Worm (Caenorhabditis elegans) whole organism, mixed stage, embryonic: ENCODE data around the gene mop-25.2.

Source experiments
- M03D4.4 ChIP-seq: sonication (generic microtip); optimal IDR thresholded peaks from 2 replicates; lab custom pipeline; 2017; ENCODE audit warnings: mild to moderate bottlenecking, missing genetic modification characterization, missing compliant biosample characterization
- blmp-1 ChIP-seq: fragments of 150-350 bp; optimal IDR thresholded peaks from 2 replicates; lab custom pipeline; 2014; ENCODE audit warnings: missing biosample characterization, missing genetic modification characterization
- ceh-39 ChIP-seq: fragments of 150-350 bp; optimal IDR thresholded peaks from 2 replicates; lab custom pipeline; 2014; ENCODE audit warnings: missing biosample characterization, missing genetic modification characterization
- ceh-43 ChIP-seq: fragments of 200-800 bp; sonication (Bioruptor generic); optimal IDR thresholded peaks from 2 replicates; lab custom pipeline; 2018; ENCODE audit warnings: mild to moderate bottlenecking, missing genetic modification characterization, moderate library complexity, missing compliant biosample characterization
- ceh-83 ChIP-seq: fragments of 200-800 bp; sonication (Bioruptor generic); optimal IDR thresholded peaks from 2 replicates; lab custom pipeline; 2018; ENCODE audit warnings: mild to moderate bottlenecking, missing genetic modification characterization, missing compliant biosample characterization
- ces-1 ChIP-seq: fragments of 150-350 bp; optimal IDR thresholded peaks from 2 replicates; lab custom pipeline; 2014; ENCODE audit warnings: missing biosample characterization, missing genetic modification reagents, missing genetic modification characterization
- drap-1 ChIP-seq: fragments of 200-800 bp; sonication (Bioruptor generic); optimal IDR thresholded peaks from 3 replicates; lab custom pipeline; 2018; ENCODE audit warnings: mild to moderate bottlenecking, missing genetic modification characterization, missing compliant biosample characterization
- elt-1 ChIP-seq: sonication (generic microtip); optimal IDR thresholded peaks from 2 replicates; lab custom pipeline; 2017; ENCODE audit warnings: missing genetic modification characterization, mild to moderate bottlenecking, missing compliant biosample characterization, antibody characterized with exemption, moderate library complexity, borderline replicate concordance; ENCODE audit not compliant: insufficient read depth
- elt-3 ChIP-seq: fragments of 150-350 bp; optimal IDR thresholded peaks from 2 replicates; lab custom pipeline; 2014; ENCODE audit warnings: missing biosample characterization, missing genetic modification characterization
- flh-1 ChIP-seq: fragments of 200-800 bp; sonication (Bioruptor generic); optimal IDR thresholded peaks from 2 replicates; lab custom pipeline; 2018; ENCODE audit warnings: mild to moderate bottlenecking, missing genetic modification characterization, moderate library complexity, missing compliant biosample characterization
- ham-2 ChIP-seq: fragments of 200-800 bp; sonication (Bioruptor generic); optimal IDR thresholded peaks from 2 replicates; lab custom pipeline; 2018; ENCODE audit warnings: mild to moderate bottlenecking, missing genetic modification characterization, missing compliant biosample characterization
- hlh-1 ChIP-seq: fragments of 150-350 bp; optimal IDR thresholded peaks from 2 replicates; lab custom pipeline; 2014; ENCODE audit warnings: missing biosample characterization, missing genetic modification reagents, missing genetic modification characterization
- lin-13 ChIP-seq: fragments of 150-350 bp; optimal IDR thresholded peaks from 2 replicates; lab custom pipeline; 2014; ENCODE audit warnings: missing biosample characterization, missing genetic modification characterization
- lin-32 ChIP-seq: fragments of 200-800 bp; sonication (Bioruptor generic); optimal IDR thresholded peaks from 2 replicates; lab custom pipeline; 2018; ENCODE audit warnings: mild to moderate bottlenecking, missing genetic modification characterization, missing compliant biosample characterization
- lsy-2 ChIP-seq: fragments of 150-350 bp; optimal IDR thresholded peaks from 2 replicates; lab custom pipeline; 2014; ENCODE audit warnings: missing biosample characterization, missing genetic modification characterization
- mab-5 ChIP-seq: fragments of 150-350 bp; optimal IDR thresholded peaks from 2 replicates; lab custom pipeline; 2014; ENCODE audit warnings: missing biosample characterization, missing genetic modification characterization
- mep-1 ChIP-seq: fragments of 150-350 bp; optimal IDR thresholded peaks from 2 replicates; lab custom pipeline; 2017; ENCODE audit warnings: missing biosample characterization, missing genetic modification reagents, missing genetic modification characterization, inconsistent platforms
- mls-2 ChIP-seq: sonication (generic microtip); optimal IDR thresholded peaks from 2 replicates; lab custom pipeline; 2016; ENCODE audit warnings: mild to moderate bottlenecking, missing genetic modification characterization, moderate library complexity, missing compliant biosample characterization
- nhr-12 ChIP-seq: fragments of 150-350 bp; optimal IDR thresholded peaks from 2 replicates; lab custom pipeline; 2014; ENCODE audit warnings: missing biosample characterization, missing genetic modification characterization
- nhr-2 ChIP-seq: fragments of 150-350 bp; optimal IDR thresholded peaks from 2 replicates; lab custom pipeline; 2014; ENCODE audit warnings: missing biosample characterization, missing genetic modification characterization
- nhr-237 ChIP-seq: fragments of 150-350 bp; optimal IDR thresholded peaks from 2 replicates; lab custom pipeline; 2014; ENCODE audit warnings: missing biosample characterization, missing genetic modification characterization
- nhr-28 ChIP-seq: fragments of 150-350 bp; optimal IDR thresholded peaks from 2 replicates; lab custom pipeline; 2014; ENCODE audit warnings: missing biosample characterization, missing genetic modification characterization
- nhr-76 ChIP-seq: sonication (generic microtip); optimal IDR thresholded peaks from 2 replicates; lab custom pipeline; 2017; ENCODE audit warnings: missing biosample characterization, missing genetic modification characterization
- pha-4 ChIP-seq: fragments of 150-350 bp; optimal IDR thresholded peaks from 2 replicates; lab custom pipeline; 2018; ENCODE audit warnings: missing biosample characterization, missing genetic modification reagents, missing genetic modification characterization
- sem-2 ChIP-seq: fragments of 200-800 bp; sonication (Bioruptor generic); optimal IDR thresholded peaks from 2 replicates; lab custom pipeline; 2018; ENCODE audit warnings: mild to moderate bottlenecking, missing genetic modification characterization, missing compliant biosample characterization
- snpc-4 ChIP-seq: fragments of 150-350 bp; optimal IDR thresholded peaks from 2 replicates; lab custom pipeline; 2014; ENCODE audit warnings: missing biosample characterization, missing genetic modification characterization
- sptf-1 ChIP-seq: sonication (generic microtip); optimal IDR thresholded peaks from 2 replicates; lab custom pipeline; 2017; ENCODE audit warnings: mild to moderate bottlenecking, missing genetic modification characterization, moderate library complexity, missing compliant biosample characterization
- tbx-8 ChIP-seq: fragments of 200-800 bp; sonication (Bioruptor generic); optimal IDR thresholded peaks from 2 replicates; lab custom pipeline; 2018; ENCODE audit warnings: mild to moderate bottlenecking, missing genetic modification characterization, moderate library complexity, missing compliant biosample characterization
- unc-120 ChIP-seq: sonication (generic microtip); optimal IDR thresholded peaks from 2 replicates; lab custom pipeline; 2017; ENCODE audit warnings: missing genetic modification characterization, missing compliant biosample characterization; ENCODE audit not compliant: poor library complexity, severe bottlenecking
- unc-39 ChIP-seq: fragments of 150-350 bp; optimal IDR thresholded peaks from 2 replicates; lab custom pipeline; 2014; ENCODE audit warnings: missing biosample characterization, missing genetic modification characterization
- zip-8 ChIP-seq: fragments of 150-350 bp; optimal IDR thresholded peaks from 2 replicates; lab custom pipeline; 2014; ENCODE audit warnings: missing biosample characterization, missing genetic modification characterization
- ztf-11 ChIP-seq: fragments of 150-350 bp; optimal IDR thresholded peaks from 2 replicates; lab custom pipeline; 2014; ENCODE audit warnings: missing biosample characterization, missing genetic modification characterization

mop-25.2 gene

DNA sequence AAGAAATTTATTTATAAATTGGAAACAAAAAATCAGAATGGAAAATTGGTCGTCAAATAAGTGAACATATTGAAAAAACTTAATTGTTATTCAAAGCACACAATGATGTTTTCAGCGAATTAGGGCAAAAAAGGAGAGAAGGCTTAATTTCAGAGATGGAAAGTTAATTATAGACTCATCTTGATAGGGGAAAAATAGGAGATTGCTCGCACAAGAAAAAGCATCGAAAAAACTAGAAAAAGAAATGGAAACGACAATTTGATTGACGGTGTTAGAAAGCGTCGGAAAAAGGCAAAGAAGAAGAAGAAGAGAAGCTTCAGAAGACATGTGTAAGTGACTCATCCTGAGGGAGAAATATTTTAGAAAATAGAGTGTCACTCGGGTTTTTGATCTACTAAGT, 7.6 kb downstream of the mop-25.2 start:
- TF ChIP-seq nhr-2, result no peak
- no peak for TF ChIP-seq unc-120
- peak; percentile 17 for TF ChIP-seq ces-1

DNA sequence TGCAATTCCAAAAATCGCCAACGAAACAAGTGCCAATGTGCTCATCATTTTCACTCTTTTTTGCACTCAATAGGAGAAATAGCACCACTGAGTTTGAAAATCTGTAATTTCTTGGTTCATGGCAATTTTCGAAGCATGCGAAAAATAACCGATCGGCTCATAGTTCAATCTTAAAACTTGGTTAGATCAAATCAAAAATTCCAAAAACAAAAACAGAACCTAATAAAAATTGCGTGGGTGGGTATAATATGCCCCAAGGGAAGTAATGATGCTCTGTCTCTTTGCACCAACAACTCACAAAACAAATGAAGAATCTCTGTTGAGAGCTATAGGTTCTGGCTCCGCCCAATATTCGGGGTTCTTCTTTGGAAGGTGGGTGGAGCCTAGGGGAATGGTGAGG, 11.7 kb downstream of the mop-25.2 start, which contains the start of gene nlp-11:
Gene nlp-11 (minus strand): TSS at position 101 of the 400 bp plus-strand sequence.
- TF ChIP-seq ham-2 (GFP tag; lab: Kevin White, UChicago) (no peak), lin-13 (tag; lab: Kevin White, UChicago) (no peak), mls-2 (tag; lab: Kevin White, UChicago) (no peak), mab-5 (tag; lab: Kevin White, UChicago) (no peak), sptf-1 (tag; lab: Kevin White, UChicago) (no peak), ztf-11 (tag; lab: Kevin White, UChicago) (no peak), tbx-8 (no peak), elt-3 (tag; lab: Kevin White, UChicago) (no peak), ceh-83 (no peak), sem-2 (GFP tag; lab: Kevin White, UChicago) (no peak), pha-4 (tag; lab: Kevin White, UChicago) (no peak), nhr-12 (no peak), mep-1 (no peak), unc-39 (tag; lab: Kevin White, UChicago) (no peak)

DNA sequence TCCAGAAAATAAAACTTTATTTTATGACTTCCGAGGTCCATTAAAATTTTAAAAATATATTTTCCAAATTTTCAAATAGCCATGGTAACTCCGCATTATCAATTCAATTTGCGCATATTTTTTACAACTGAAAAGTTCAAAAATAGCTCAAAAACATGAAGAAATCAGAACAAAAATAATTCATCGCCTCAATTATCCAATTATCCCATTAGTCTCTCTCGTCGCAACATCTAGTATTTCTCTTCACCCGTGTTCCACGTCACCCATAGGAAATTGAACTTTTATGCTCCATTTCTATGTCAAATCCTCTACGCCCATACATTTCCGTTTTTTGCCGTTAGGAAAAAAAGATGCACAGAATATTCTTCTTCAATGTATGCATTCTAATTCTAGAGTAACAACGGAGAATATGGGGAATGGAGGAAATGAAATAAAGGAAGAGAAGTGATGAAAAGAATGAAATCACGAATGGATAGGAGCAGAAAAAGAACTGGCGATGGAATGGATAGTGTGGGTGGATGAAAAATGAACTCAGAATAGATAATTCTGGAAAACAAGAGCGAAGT, 13.4 kb downstream of the mop-25.2 start:
- TF ChIP-seq ces-1 (peak; percentile 48), blmp-1 (tag; lab: Kevin White, UChicago) (no peak)
- TF ChIP-seq, all 35 proteins: peak for 1

- TF ChIP-seq sptf-1 (tag; lab: Kevin White, UChicago) (no peak), zip-8 (no peak), M03D4.4 (tag; lab: Kevin White, UChicago) (no peak), nhr-237 (tag; lab: Kevin White, UChicago) (no peak), elt-1 (no peak), lsy-2 (no peak), nhr-76 (tag; lab: Kevin White, UChicago) (no peak), lin-13 (tag; lab: Kevin White, UChicago) (no peak)
Measured at ce11 chrII:9686663-9687193, 16.8 kb downstream of the mop-25.2 start, which contains the start of gene ZK1320.9. Gene ZK1320.9, minus strand, starts transcription at chrII:9686713.

DNA sequence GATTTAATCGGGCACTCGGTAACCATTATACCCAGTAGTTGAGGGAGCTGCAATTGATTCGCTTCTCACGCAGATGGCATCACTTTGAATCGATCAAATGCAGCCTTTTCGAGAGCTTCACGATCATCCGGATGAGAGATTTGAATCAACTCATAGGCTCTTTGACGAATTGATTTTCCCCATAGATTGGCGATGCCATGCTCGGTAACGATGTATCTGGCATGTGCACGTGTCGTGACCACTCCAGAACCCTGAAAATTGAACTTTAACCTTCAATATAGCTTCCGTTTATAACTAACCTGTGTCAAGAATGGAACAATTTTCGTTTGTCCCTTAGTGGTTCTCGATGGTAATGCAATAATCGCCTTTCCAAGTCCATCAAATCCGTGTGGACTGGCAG, 19.3 kb downstream of the mop-25.2 start:
- TF ChIP-seq mep-1 (no peak), lsy-2 (no peak), zip-8 (no peak), flh-1 (no peak), ceh-43 (GFP tag; lab: Kevin White, UChicago) (no peak), nhr-28 (tag; lab: Kevin White, UChicago) (no peak), lin-32 (GFP tag; lab: Kevin White, UChicago) (no peak), ceh-39 (tag; lab: Kevin White, UChicago) (no peak), snpc-4 (tag; lab: Kevin White, UChicago) (no peak), mls-2 (tag; lab: Kevin White, UChicago) (no peak), mab-5 (tag; lab: Kevin White, UChicago) (no peak)

DNA sequence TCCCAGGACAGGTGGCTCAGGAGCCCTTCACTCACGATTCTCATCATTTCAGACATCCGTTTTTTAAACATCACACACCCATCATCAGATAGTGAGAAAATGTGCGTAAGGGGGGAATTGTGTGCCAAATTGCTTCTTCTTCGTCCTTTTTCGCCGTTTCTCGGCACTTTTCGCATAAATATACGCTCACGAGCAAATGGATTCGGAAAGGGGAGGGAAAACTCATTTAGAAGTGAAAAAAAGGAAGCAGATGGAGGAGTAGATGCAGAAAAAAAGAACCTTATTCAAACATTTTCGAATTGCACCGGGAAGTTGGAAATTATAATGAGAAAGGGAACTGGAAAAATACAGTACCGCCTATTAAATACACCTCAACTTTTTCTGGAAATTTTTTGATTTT, 21.5 kb downstream of the mop-25.2 start:
- peak; percentile 1 for TF ChIP-seq ces-1
- no peak for TF ChIP-seq mls-2 (tag; lab: Kevin White, UChicago)

ce11 chrII:9680493-9680892, 23.0 kb downstream of the mop-25.2 start, which contains the start of gene ZK1320.13:
Gene ZK1320.13, plus strand, starts transcription at chrII:9680793.
- TF ChIP-seq mab-5 (tag; lab: Kevin White, UChicago), result no peak
- no peak for TF ChIP-seq hlh-1 (tag; lab: Kevin White, UChicago)
- TF ChIP-seq drap-1 (GFP tag; lab: Kevin White, UChicago), result no peak
- no peak for TF ChIP-seq mls-2 (tag; lab: Kevin White, UChicago)
- no peak for TF ChIP-seq lin-32 (GFP tag; lab: Kevin White, UChicago)
- no peak for TF ChIP-seq pha-4 (tag; lab: Kevin White, UChicago)
- TF ChIP-seq ceh-39 (tag; lab: Kevin White, UChicago), result no peak
- TF ChIP-seq flh-1, result no peak
- TF ChIP-seq ceh-43 (GFP tag; lab: Kevin White, UChicago), result no peak
- TF ChIP-seq lsy-2, result no peak
- TF ChIP-seq unc-39 (tag; lab: Kevin White, UChicago), result no peak
- TF ChIP-seq elt-3 (tag; lab: Kevin White, UChicago), result no peak
- TF ChIP-seq nhr-12, result no peak
